Fruit fly (Drosophila melanogaster) Kc167 (cell line): ENCODE results near the gene RpS2.

Experiments
- Myc ChIP-seq: fragments of >200 bp; optimal IDR thresholded peaks from 2 replicates; lab custom pipeline; 2017; ENCODE audit warnings: missing external identifiers
- h ChIP-seq: fragments of >200 bp; optimal IDR thresholded peaks from 3 replicates; lab custom pipeline; 2018; ENCODE audit warnings: missing external identifiers
- insv ChIP-seq: fragments of >200 bp; optimal IDR thresholded peaks from 3 replicates; lab custom pipeline; 2018; ENCODE audit warnings: missing external identifiers
- ttk ChIP-seq: sonication (Bioruptor generic); optimal IDR thresholded peaks from 2 replicates; lab custom pipeline; 2017; ENCODE audit warnings: missing external identifiers

DNA sequence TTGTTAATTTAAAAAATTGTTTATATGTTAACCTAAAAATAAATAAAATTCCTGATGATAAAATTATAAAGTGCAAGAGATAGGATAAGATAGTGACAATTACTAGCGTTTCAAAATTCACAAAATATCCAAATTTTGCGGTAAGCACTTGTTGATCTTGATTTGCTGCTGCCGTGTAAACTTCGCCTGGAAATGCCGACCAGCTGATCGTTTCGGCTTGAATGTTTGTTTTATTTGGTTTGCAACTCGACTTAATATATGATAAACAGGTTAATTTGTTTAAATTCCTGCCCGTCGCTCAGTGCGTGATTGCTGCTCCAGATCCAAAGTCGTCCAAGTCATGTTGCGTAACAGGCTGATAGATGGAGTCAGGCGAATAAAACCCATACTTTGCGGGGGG is 24.0 kb upstream of the RpS2 start, which contains the start of gene CG4592:
- TF ChIP-seq h (lab: Kevin White, UChicago) (no peak), ttk (lab: Kevin White, UChicago) (no peak), Myc (lab: Kevin White, UChicago) (no peak), insv (lab: Kevin White, UChicago) (no peak)
